Worm (Caenorhabditis elegans) whole organism, midembryonic: ENCODE data around the gene ZK896.4.

Source experiments
- cog-1 ChIP-seq: sonication (generic microtip); optimal IDR thresholded peaks from 2 replicates; lab custom pipeline; 2016; ENCODE audit warnings: missing genetic modification characterization, missing compliant biosample characterization
- ztf-29 ChIP-seq: fragments of 200-800 bp; sonication (Bioruptor generic); IDR thresholded peaks from 2 replicates; pipeline ENCODE4 v1.3.6; 2022; ENCODE audit warnings: missing genetic modification reagents, missing genetic modification characterization, missing compliant biosample characterization

DNA sequence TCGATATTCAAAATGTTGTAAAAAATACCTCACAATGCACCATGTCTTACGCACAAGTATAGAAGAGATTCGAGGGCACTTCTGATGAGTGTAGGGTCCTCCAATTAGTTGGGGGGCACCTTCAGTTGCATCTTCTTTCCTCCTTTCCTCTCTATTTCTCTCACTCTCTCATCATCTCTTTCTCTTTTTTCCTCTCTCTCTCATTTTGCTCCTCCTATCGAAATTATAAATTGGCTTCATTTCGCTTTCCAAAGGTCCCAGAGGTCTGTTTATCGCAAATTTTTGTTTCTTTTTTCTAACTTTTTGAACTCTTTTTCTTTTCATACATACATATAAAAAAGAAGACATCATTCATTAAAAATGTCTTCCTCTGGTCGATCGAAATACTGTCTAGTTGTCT, 40.2 kb downstream of the ZK896.4 start:
- TF ChIP-seq ztf-29 (GFP tag; lab: Robert Waterston, UW) = no peak
- TF ChIP-seq cog-1 (tag; lab: Kevin White, UChicago) = no peak
